Fruit fly (Drosophila melanogaster) whole organism, embryonic: ENCODE measurements around the gene Cbl.

Experiments used
- Bgb ChIP-seq: fragments of 200-800 bp; sonication (Bioruptor generic); IDR thresholded peaks from 2 replicates; pipeline ENCODE4 v1.3.6; 2022; ENCODE audit warnings: missing biosample characterization, missing genetic modification characterization; ENCODE audit not compliant: partially characterized antibody
- CG10366 ChIP-seq: fragments of 200-800 bp; sonication (Bioruptor generic); IDR thresholded peaks from 2 replicates; pipeline ENCODE4 v1.3.6; 2022; ENCODE audit warnings: missing biosample characterization, missing genetic modification characterization
- CG10959 ChIP-seq: fragments of 200-800 bp; sonication (Bioruptor generic); IDR thresholded peaks from 2 replicates; pipeline ENCODE4 v1.3.6; 2022; ENCODE audit warnings: missing biosample characterization, missing genetic modification characterization
- CG11723 ChIP-seq: fragments of 200-800 bp; sonication (Bioruptor generic); optimal IDR thresholded peaks from 2 replicates; lab custom pipeline; 2017; ENCODE audit warnings: missing biosample characterization, mild to moderate bottlenecking, missing genetic modification characterization
- CG12155 ChIP-seq: fragments of 200-800 bp; sonication (Bioruptor generic); optimal IDR thresholded peaks from 3 replicates; lab custom pipeline; 2016; ENCODE audit warnings: missing biosample characterization, missing genetic modification characterization
- CG12942 ChIP-seq: fragments of 200-800 bp; sonication (Bioruptor generic); optimal IDR thresholded peaks from 3 replicates; lab custom pipeline; 2016; ENCODE audit warnings: missing biosample characterization, missing genetic modification characterization
- CG16815 ChIP-seq: fragments of 200-800 bp; sonication (Bioruptor generic); optimal IDR thresholded peaks from 3 replicates; lab custom pipeline; 2017; ENCODE audit warnings: missing biosample characterization, mild to moderate bottlenecking, missing genetic modification characterization
- CG18011 ChIP-seq: fragments of 200-800 bp; sonication (Bioruptor generic); optimal IDR thresholded peaks from 2 replicates; lab custom pipeline; 2017; ENCODE audit warnings: missing biosample characterization, missing genetic modification characterization, mild to moderate bottlenecking, moderate library complexity, missing genotype
- CG4424 ChIP-seq: fragments of 200-800 bp; sonication (Bioruptor generic); optimal IDR thresholded peaks from 3 replicates; lab custom pipeline; 2016; ENCODE audit warnings: missing biosample characterization, missing genetic modification characterization
- CG5245 ChIP-seq: fragments of 200-800 bp; sonication (Bioruptor generic); optimal IDR thresholded peaks from 3 replicates; lab custom pipeline; 2016; ENCODE audit warnings: missing biosample characterization, missing genetic modification characterization
- CG5953 ChIP-seq: fragments of 200-800 bp; sonication (Bioruptor generic); IDR thresholded peaks from 2 replicates; pipeline ENCODE4 v1.3.6; 2022; ENCODE audit warnings: missing biosample characterization, missing genetic modification characterization
- CG7963 ChIP-seq: fragments of 200-800 bp; sonication (Bioruptor generic); IDR thresholded peaks from 3 replicates; pipeline ENCODE4 v1.3.6; 2022; ENCODE audit warnings: missing biosample characterization, missing genetic modification characterization; ENCODE audit not compliant: partially characterized antibody
- CG8924 ChIP-seq: fragments of 200-800 bp; optimal IDR thresholded peaks from 3 replicates; lab custom pipeline; 2019; ENCODE audit warnings: missing biosample characterization, mild to moderate bottlenecking, missing genetic modification characterization, moderate library complexity
- CG8944 ChIP-seq: fragments of 200-800 bp; sonication (Bioruptor generic); optimal IDR thresholded peaks from 3 replicates; lab custom pipeline; 2016; ENCODE audit warnings: missing biosample characterization, missing genetic modification characterization
- CG9727 ChIP-seq: fragments of 200-800 bp; sonication (Bioruptor generic); optimal IDR thresholded peaks from 3 replicates; lab custom pipeline; 2017; ENCODE audit warnings: missing biosample characterization, mild to moderate bottlenecking, missing genetic modification characterization
- Camta ChIP-seq: fragments of 200-800 bp; sonication (Bioruptor generic); optimal IDR thresholded peaks from 2 replicates; lab custom pipeline; 2016; ENCODE audit warnings: missing biosample characterization, missing genetic modification characterization
- Dip3 ChIP-seq: fragments of 200-800 bp; sonication (Bioruptor generic); optimal IDR thresholded peaks from 3 replicates; lab custom pipeline; 2016; ENCODE audit warnings: missing biosample characterization, missing genetic modification characterization
- Drgx ChIP-seq: fragments of 200-800 bp; sonication (Bioruptor generic); IDR thresholded peaks from 2 replicates; pipeline ENCODE4 v1.3.6; 2022; ENCODE audit warnings: missing biosample characterization, missing genetic modification characterization
- Ets65A ChIP-seq: fragments of 200-800 bp; sonication (Bioruptor generic); peaks from one replicate; lab custom pipeline; 2016; ENCODE audit warnings: missing biosample characterization, missing genetic modification characterization
- HLH3B ChIP-seq: fragments of 200-800 bp; sonication (Bioruptor generic); IDR thresholded peaks from 2 replicates; pipeline ENCODE4 v1.3.6; 2022; ENCODE audit warnings: missing biosample characterization, missing genetic modification characterization
- Hsf ChIP-seq: fragments of 200-800 bp; sonication (Bioruptor generic); optimal IDR thresholded peaks from 3 replicates; lab custom pipeline; 2016; ENCODE audit warnings: missing biosample characterization, missing genetic modification characterization
- NC2β ChIP-seq: fragments of 200-800 bp; sonication (Bioruptor generic); optimal IDR thresholded peaks from 2 replicates; lab custom pipeline; 2016; ENCODE audit warnings: missing biosample characterization, missing genetic modification characterization
- Nf-YC ChIP-seq: fragments of 200-800 bp; optimal IDR thresholded peaks from 3 replicates; lab custom pipeline; 2019; ENCODE audit warnings: missing biosample characterization, mild to moderate bottlenecking, missing genetic modification characterization, moderate library complexity
- Pdp1 ChIP-seq, 2 experiments: fragments of 200-800 bp; sonication (Bioruptor generic); optimal IDR thresholded peaks; 3 replicates each; lab custom pipeline; 2016; ENCODE audit warnings: missing biosample characterization in 2 of 2, missing genetic modification characterization in 2 of 2, mild to moderate bottlenecking in 1 of 2, moderate library complexity in 1 of 2
- Sox102F ChIP-seq: fragments of 200-800 bp; sonication (Bioruptor generic); optimal IDR thresholded peaks from 2 replicates; lab custom pipeline; 2018; ENCODE audit warnings: missing biosample characterization, mild to moderate bottlenecking, missing genetic modification characterization, moderate library complexity
- Ssrp ChIP-seq: fragments of 200-800 bp; sonication (Bioruptor generic); optimal IDR thresholded peaks from 2 replicates; lab custom pipeline; 2018; ENCODE audit warnings: missing biosample characterization, mild to moderate bottlenecking, missing genetic modification characterization, moderate library complexity
- Vsx1 ChIP-seq: fragments of 200-800 bp; sonication (Bioruptor generic); optimal IDR thresholded peaks from 2 replicates; lab custom pipeline; 2017; ENCODE audit warnings: missing biosample characterization, mild to moderate bottlenecking, missing genetic modification characterization, missing genetic modification reagents
- Xbp1 ChIP-seq: fragments of 200-800 bp; sonication (Bioruptor generic); optimal IDR thresholded peaks from 3 replicates; lab custom pipeline; 2016; ENCODE audit warnings: missing biosample characterization, mild to moderate bottlenecking, missing genetic modification characterization
- ara ChIP-seq: fragments of 200-800 bp; sonication (Bioruptor generic); IDR thresholded peaks from 2 replicates; pipeline ENCODE4 v1.3.6; 2022; ENCODE audit warnings: missing biosample characterization, missing genetic modification characterization
- az2 ChIP-seq: fragments of 200-800 bp; sonication (Bioruptor generic); optimal IDR thresholded peaks from 3 replicates; lab custom pipeline; 2016; ENCODE audit warnings: missing biosample characterization, missing genetic modification characterization
- bab2 ChIP-seq: fragments of 200-800 bp; sonication (Bioruptor generic); optimal IDR thresholded peaks from 2 replicates; lab custom pipeline; 2016; ENCODE audit warnings: missing biosample characterization, missing genetic modification characterization
- bsh ChIP-seq, 2 experiments: fragments of 200-800 bp; sonication (Bioruptor generic); optimal IDR thresholded peaks; 2 replicates each; lab custom pipeline; 2017 to 2018; ENCODE audit warnings: mild to moderate bottlenecking in 2 of 2, missing biosample characterization in 2 of 2, missing genetic modification characterization in 2 of 2, moderate library complexity in 1 of 2
- chn ChIP-seq: fragments of 200-800 bp; sonication (Bioruptor generic); optimal IDR thresholded peaks from 2 replicates; lab custom pipeline; 2016; ENCODE audit warnings: missing biosample characterization, missing genetic modification characterization
- dmrt11E ChIP-seq: fragments of 200-800 bp; sonication (Bioruptor generic); optimal IDR thresholded peaks from 3 replicates; lab custom pipeline; 2018; ENCODE audit warnings: missing biosample characterization, mild to moderate bottlenecking, missing genetic modification characterization, moderate library complexity
- dpn ChIP-seq, 2 experiments: fragments of 200-800 bp; sonication (Bioruptor generic); optimal IDR thresholded peaks; 3 replicates each; lab custom pipeline; 2016; ENCODE audit warnings: missing biosample characterization in 2 of 2, missing genetic modification characterization in 2 of 2
- en ChIP-seq: fragments of 200-800 bp; sonication (Bioruptor generic); optimal IDR thresholded peaks from 2 replicates; lab custom pipeline; 2016; ENCODE audit warnings: missing biosample characterization, missing genetic modification characterization
- esg ChIP-seq: fragments of 200-800 bp; sonication (Bioruptor generic); conservative IDR thresholded peaks from 2 replicates; pipeline ENCODE4 v1.3.6; 2022; ENCODE audit warnings: missing biosample characterization, missing genetic modification characterization
- gce ChIP-seq: fragments of 200-800 bp; sonication (Bioruptor generic); IDR thresholded peaks from 3 replicates; pipeline ENCODE4 v1.3.6; 2022; ENCODE audit warnings: missing biosample characterization, missing genetic modification characterization
- her ChIP-seq: fragments of 200-800 bp; sonication (Bioruptor generic); optimal IDR thresholded peaks from 2 replicates; lab custom pipeline; 2016; ENCODE audit warnings: missing biosample characterization, missing genetic modification characterization
- jigr1 ChIP-seq: fragments of 200-800 bp; sonication (Bioruptor generic); IDR thresholded peaks from 3 replicates; pipeline ENCODE4 v1.3.6; 2022; ENCODE audit warnings: missing biosample characterization, missing genetic modification characterization
- lmd ChIP-seq: fragments of 200-800 bp; sonication (Bioruptor generic); IDR thresholded peaks from 2 replicates; pipeline ENCODE4 v1.3.6; 2022; ENCODE audit warnings: missing biosample characterization, missing genetic modification characterization
- nmo ChIP-seq: fragments of 200-800 bp; sonication (Bioruptor generic); optimal IDR thresholded peaks from 2 replicates; lab custom pipeline; 2018; ENCODE audit warnings: missing biosample characterization, mild to moderate bottlenecking, missing genetic modification characterization, moderate library complexity
- peb ChIP-seq: fragments of 200-800 bp; sonication (Bioruptor generic); IDR thresholded peaks from 2 replicates; pipeline ENCODE4 v1.3.6; 2022; ENCODE audit warnings: missing biosample characterization, missing genetic modification characterization
- phol ChIP-seq: fragments of 200-800 bp; sonication (Bioruptor generic); optimal IDR thresholded peaks from 3 replicates; lab custom pipeline; 2018; ENCODE audit warnings: missing biosample characterization, mild to moderate bottlenecking, missing genetic modification characterization, moderate library complexity
- pnt ChIP-seq: fragments of 200-800 bp; sonication (Bioruptor generic); optimal IDR thresholded peaks from 3 replicates; lab custom pipeline; 2016; ENCODE audit warnings: missing biosample characterization, missing genetic modification characterization
- row ChIP-seq: fragments of 200-800 bp; sonication (Bioruptor generic); IDR thresholded peaks from 3 replicates; pipeline ENCODE4 v1.3.6; 2022; ENCODE audit warnings: missing biosample characterization, missing genetic modification characterization
- seq ChIP-seq: fragments of 200-800 bp; sonication (Bioruptor generic); IDR thresholded peaks from 2 replicates; pipeline ENCODE4 v1.3.6; 2022; ENCODE audit warnings: missing biosample characterization, missing genetic modification characterization
- sob ChIP-seq: fragments of 200-800 bp; sonication (Bioruptor generic); IDR thresholded peaks from 2 replicates; pipeline ENCODE4 v1.3.6; 2022; ENCODE audit warnings: missing biosample characterization, missing genetic modification characterization
- zf30C ChIP-seq: fragments of 200-800 bp; sonication (Bioruptor generic); optimal IDR thresholded peaks from 3 replicates; lab custom pipeline; 2018; ENCODE audit warnings: missing biosample characterization, mild to moderate bottlenecking, missing genetic modification characterization

Gene Cbl

dm6 chr3L:8398763-8399445 is 25.9 kb upstream of the Cbl start (continued):
- TF ChIP-seq Nf-YC (tag; lab: Kevin White, UChicago) (no peak), Pdp1 (GFP tag; optimal IDR thresholded peaks at IDR 0.05; lab: Kevin White, UChicago) (peak; percentile 29 to 41), esg (GFP tag; lab: Robert Waterston, UW) (0 out of 2 replicates have a peak, but pooled peaks have one; percentile 15), Hsf (GFP tag; lab: Kevin White, UChicago) (peak; percentile 36), CG5245 (peak; percentile 40), row (peak; percentile 69; the same call in 2 of the 3 replicates), CG9727 (GFP tag; lab: Kevin White, UChicago) (no peak), chn (GFP tag; lab: Kevin White, UChicago) (peak; percentile 40), bab2 (peak; percentile 12), CG8944 (GFP tag; lab: Kevin White, UChicago) (peak; percentile 10), phol (tag; lab: Kevin White, UChicago) (peak; percentile 38), seq (GFP tag; lab: Robert Waterston, UW) (no peak), zf30C (GFP tag; lab: Kevin White, UChicago) (no peak), her (GFP tag; lab: Kevin White, UChicago) (no peak), Drgx (peak; percentile 73), lmd (GFP tag; lab: Robert Waterston, UW) (peak; percentile 32; the same call in 1 of the 2 replicates), gce (GFP tag; lab: Robert Waterston, UW) (peak; percentile 9; the same call in 1 of the 3 replicates), dpn (GFP tag; optimal IDR thresholded peaks at IDR 0.05; lab: Kevin White, UChicago) (peak in 1 of 2 experiments; percentile 37), az2 (peak; percentile 33), CG11723 (GFP tag; lab: Kevin White, UChicago) (no peak), Camta (GFP tag; lab: Kevin White, UChicago) (peak; percentile 22), CG12942 (GFP tag; lab: Kevin White, UChicago) (no peak), CG5953 (GFP tag; lab: Robert Waterston, UW) (no peak), NC2β (GFP tag; lab: Kevin White, UChicago) (peak; percentile 23), CG12155 (peak; percentile 14), Vsx1 (GFP tag; lab: Kevin White, UChicago) (no peak), CG4424 (GFP tag; lab: Kevin White, UChicago) (peak; percentile 19), dmrt11E (tag; lab: Kevin White, UChicago) (peak; percentile 32), peb (GFP tag; lab: Robert Waterston, UW) (0 out of 2 replicates have a peak, but pooled peaks have one; percentile 7), sob (0 out of 2 replicates have a peak, but pooled peaks have one; percentile 23), pnt (GFP tag; lab: Kevin White, UChicago) (peak; percentile 4), bsh (GFP tag; optimal IDR thresholded peaks at IDR 0.05; lab: Kevin White, UChicago) (peak in 1 of 2 experiments; percentile 45), Bgb (no peak), CG18011 (no peak), CG10366 (GFP tag; lab: Robert Waterston, UW) (peak; percentile 32; the same call in 1 of the 2 replicates), HLH3B (GFP tag; lab: Robert Waterston, UW) (peak; percentile 17; the same call in 1 of the 2 replicates), Ssrp (tag; lab: Kevin White, UChicago) (peak; percentile 38), Sox102F (GFP tag; lab: Kevin White, UChicago) (peak; percentile 58), jigr1 (0 out of 3 replicates have a peak, but pooled peaks have one; percentile 6), CG10959 (GFP tag; lab: Robert Waterston, UW) (0 out of 2 replicates have a peak, but pooled peaks have one; percentile 22), ara (GFP tag; lab: Robert Waterston, UW) (no peak; the same call in 1 of the 2 replicates), CG16815 (peak; percentile 49), CG8924 (tag; lab: Kevin White, UChicago) (peak; percentile 23), Ets65A (GFP tag; lab: Kevin White, UChicago) (no peak), en (peak; percentile 13), nmo (peak; percentile 16), Xbp1 (peak; percentile 53), Dip3 (GFP tag; lab: Kevin White, UChicago) (peak; percentile 5), CG7963 (peak; percentile 63; the same call in 2 of the 3 replicates)
